Worm (Caenorhabditis elegans): ENCODE data around the gene C03G6.17.

ce11 chrV:7379384-7379783 is 1.5 kb downstream of the C03G6.17 start, which contains the start of gene srsx-24:
- TF ChIP-seq lin-26 (GFP tag; IDR thresholded peaks at IDR 0.05): no peak
- TF ChIP-seq dpff-1 (tag; optimal IDR thresholded peaks at IDR 0.05): no peak
- TF ChIP-seq F23B12.7 (tag; optimal IDR thresholded peaks at IDR 0.05; ENCODE audit: insufficient read depth): no peak

All from whole organism, young adult.